Worm (Caenorhabditis elegans) whole organism, late embryonic: ENCODE measurements around the gene sas-1.
A peak's percentile ranks its signal among the peaks of the same experiment; 100 is the strongest.

ENCODE experiments used
- C08G9.2 ChIP-seq: sonication (generic microtip); optimal IDR thresholded peaks from 2 replicates; lab custom pipeline; 2016; ENCODE audit warnings: mild to moderate bottlenecking, missing genetic modification characterization, moderate library complexity, missing compliant biosample characterization
- C38D4.7 ChIP-seq: fragments of 200-800 bp; sonication (Bioruptor generic); optimal IDR thresholded peaks from 2 replicates; lab custom pipeline; 2018; ENCODE audit warnings: mild to moderate bottlenecking, missing genetic modification characterization, moderate library complexity, missing compliant biosample characterization
- K09A11.1 ChIP-seq: sonication (generic microtip); optimal IDR thresholded peaks from 2 replicates; lab custom pipeline; 2017; ENCODE audit warnings: antibody characterized with exemption, mild to moderate bottlenecking, missing genetic modification characterization, missing compliant biosample characterization; ENCODE audit not compliant: insufficient read depth
- T23F11.4 ChIP-seq: fragments of 200-800 bp; sonication (Bioruptor generic); optimal IDR thresholded peaks from 2 replicates; lab custom pipeline; 2018; ENCODE audit warnings: mild to moderate bottlenecking, missing genetic modification characterization, missing compliant biosample characterization
- ahr-1 ChIP-seq: sonication (generic microtip); optimal IDR thresholded peaks from 2 replicates; lab custom pipeline; 2016; ENCODE audit warnings: missing genetic modification characterization, missing compliant biosample characterization
- ceh-14 ChIP-seq: sonication (generic microtip); optimal IDR thresholded peaks from 2 replicates; lab custom pipeline; 2016; ENCODE audit warnings: missing genotype, missing genetic modification characterization, missing compliant biosample characterization
- ceh-18 ChIP-seq: sonication (generic microtip); optimal IDR thresholded peaks from 2 replicates; lab custom pipeline; 2016; ENCODE audit warnings: missing genetic modification characterization, missing compliant biosample characterization
- ceh-19 ChIP-seq: fragments of 200-800 bp; sonication (Bioruptor generic); optimal IDR thresholded peaks from 2 replicates; lab custom pipeline; 2018; ENCODE audit warnings: mild to moderate bottlenecking, missing genetic modification characterization, missing compliant biosample characterization
- ceh-24 ChIP-seq: sonication (generic microtip); optimal IDR thresholded peaks from 2 replicates; lab custom pipeline; 2016; ENCODE audit warnings: mild to moderate bottlenecking, missing genetic modification characterization, missing compliant biosample characterization
- ceh-30 ChIP-seq: fragments of 150-350 bp; optimal IDR thresholded peaks from 2 replicates; lab custom pipeline; 2014; ENCODE audit warnings: missing biosample characterization, missing genetic modification characterization
- ceh-31 ChIP-seq: sonication (generic microtip); optimal IDR thresholded peaks from 2 replicates; lab custom pipeline; 2016; ENCODE audit warnings: missing genetic modification characterization, missing compliant biosample characterization
- ceh-34 ChIP-seq: sonication (generic microtip); optimal IDR thresholded peaks from 2 replicates; lab custom pipeline; 2016; ENCODE audit warnings: mild to moderate bottlenecking, missing genetic modification characterization, missing compliant biosample characterization
- ceh-45 ChIP-seq: fragments of 200-800 bp; sonication (Bioruptor generic); IDR thresholded peaks from 2 replicates; pipeline ENCODE4 v1.3.6; 2022; ENCODE audit warnings: missing genetic modification reagents, missing genetic modification characterization, missing compliant biosample characterization
- ceh-48 ChIP-seq: sonication (generic microtip); optimal IDR thresholded peaks from 2 replicates; lab custom pipeline; 2016; ENCODE audit warnings: missing genetic modification characterization, inconsistent platforms, missing compliant biosample characterization
- che-1 ChIP-seq: sonication (generic microtip); optimal IDR thresholded peaks from 2 replicates; lab custom pipeline; 2016; ENCODE audit warnings: mild to moderate bottlenecking, missing genetic modification characterization, missing compliant biosample characterization
- elt-2 ChIP-seq: sonication (generic microtip); optimal IDR thresholded peaks from 2 replicates; lab custom pipeline; 2016; ENCODE audit warnings: missing genetic modification reagents, missing genetic modification characterization, missing compliant biosample characterization
- ets-4 ChIP-seq: sonication (generic microtip); optimal IDR thresholded peaks from 2 replicates; lab custom pipeline; 2016; ENCODE audit warnings: missing genetic modification characterization, missing compliant biosample characterization
- eyg-1 ChIP-seq: sonication (generic microtip); optimal IDR thresholded peaks from 2 replicates; lab custom pipeline; 2016; ENCODE audit warnings: missing genotype, missing genetic modification characterization, missing compliant biosample characterization
- fax-1 ChIP-seq: sonication (generic microtip); optimal IDR thresholded peaks from 2 replicates; lab custom pipeline; 2016; ENCODE audit warnings: missing genotype, missing genetic modification characterization, missing compliant biosample characterization
- fkh-10 ChIP-seq: fragments of 150-350 bp; optimal IDR thresholded peaks from 2 replicates; lab custom pipeline; 2014; ENCODE audit warnings: missing biosample characterization, missing genetic modification reagents, missing genetic modification characterization
- hlh-13 ChIP-seq: fragments of 200-800 bp; sonication (Bioruptor generic); optimal IDR thresholded peaks from 2 replicates; lab custom pipeline; 2018; ENCODE audit warnings: mild to moderate bottlenecking, missing genetic modification characterization, missing compliant biosample characterization
- hlh-15 ChIP-seq: sonication (generic microtip); optimal IDR thresholded peaks from 2 replicates; lab custom pipeline; 2016; ENCODE audit warnings: missing genetic modification characterization, missing compliant biosample characterization
- hlh-6 ChIP-seq: sonication (generic microtip); optimal IDR thresholded peaks from 2 replicates; lab custom pipeline; 2016; ENCODE audit warnings: missing genotype, missing genetic modification characterization, missing compliant biosample characterization
- hlh-8 ChIP-seq: sonication (generic microtip); optimal IDR thresholded peaks from 2 replicates; lab custom pipeline; 2016; ENCODE audit warnings: missing genotype, missing genetic modification characterization, missing compliant biosample characterization
- lin-11 ChIP-seq: fragments of 200-800 bp; sonication (Bioruptor generic); optimal IDR thresholded peaks from 2 replicates; lab custom pipeline; 2018; ENCODE audit warnings: mild to moderate bottlenecking, missing genetic modification characterization, missing compliant biosample characterization
- mec-3 ChIP-seq: sonication (generic microtip); optimal IDR thresholded peaks from 2 replicates; lab custom pipeline; 2016; ENCODE audit warnings: borderline replicate concordance, missing genetic modification characterization, missing compliant biosample characterization
- nfya-1 ChIP-seq: sonication (generic microtip); optimal IDR thresholded peaks from 2 replicates; lab custom pipeline; 2017; ENCODE audit warnings: missing genetic modification characterization, mild to moderate bottlenecking, missing compliant biosample characterization, antibody characterized with exemption, moderate library complexity
- npax-4 ChIP-seq: sonication (generic microtip); optimal IDR thresholded peaks from 2 replicates; lab custom pipeline; 2016; ENCODE audit warnings: missing genetic modification characterization, missing compliant biosample characterization
- pag-3 ChIP-seq: sonication (generic microtip); optimal IDR thresholded peaks from 2 replicates; lab custom pipeline; 2016; ENCODE audit warnings: missing compliant biosample characterization, missing genetic modification characterization, borderline replicate concordance
- pqm-1 ChIP-seq: sonication (generic microtip); optimal IDR thresholded peaks from 2 replicates; lab custom pipeline; 2016; ENCODE audit warnings: missing genetic modification characterization, missing compliant biosample characterization
- ref-2 ChIP-seq: sonication (generic microtip); optimal IDR thresholded peaks from 2 replicates; lab custom pipeline; 2016; ENCODE audit warnings: missing genetic modification characterization, missing compliant biosample characterization
- sdc-2 ChIP-seq: sonication (generic microtip); optimal IDR thresholded peaks from 2 replicates; lab custom pipeline; 2016; ENCODE audit warnings: missing genotype, missing genetic modification characterization, missing compliant biosample characterization
- sox-2 ChIP-seq: fragments of 200-800 bp; sonication (Bioruptor generic); IDR thresholded peaks from 2 replicates; pipeline ENCODE4 v1.3.6; 2022; ENCODE audit warnings: missing genetic modification reagents, missing genetic modification characterization, missing compliant biosample characterization
- syd-9 ChIP-seq: sonication (generic microtip); optimal IDR thresholded peaks from 2 replicates; lab custom pipeline; 2016; ENCODE audit warnings: mild to moderate bottlenecking, missing genetic modification characterization, moderate library complexity, missing compliant biosample characterization
- tbx-7 ChIP-seq: sonication (generic microtip); optimal IDR thresholded peaks from 2 replicates; lab custom pipeline; 2016; ENCODE audit warnings: missing genotype, missing genetic modification characterization, missing compliant biosample characterization
- ttx-3 ChIP-seq: sonication (generic microtip); optimal IDR thresholded peaks from 2 replicates; lab custom pipeline; 2016; ENCODE audit warnings: missing genetic modification reagents, missing genetic modification characterization, missing compliant biosample characterization
- unc-42 ChIP-seq: sonication (generic microtip); optimal IDR thresholded peaks from 2 replicates; lab custom pipeline; 2016; ENCODE audit warnings: missing genotype, missing genetic modification characterization, missing compliant biosample characterization
- zip-5 ChIP-seq: sonication (generic microtip); optimal IDR thresholded peaks from 2 replicates; lab custom pipeline; 2016; ENCODE audit warnings: missing genetic modification characterization, missing compliant biosample characterization

sas-1 gene

ce11 chrIII:12703237-12703636 lies 3.9 kb downstream of the sas-1 start:
- TF ChIP-seq nfya-1 (tag; lab: Kevin White, UChicago) (peak; percentile 91), ceh-48 (tag; lab: Kevin White, UChicago) (no peak)

- TF ChIP-seq C38D4.7, result no peak
- peak; percentile 31 for TF ChIP-seq ref-2 (tag; lab: Kevin White, UChicago)
- no peak for TF ChIP-seq hlh-15
- TF ChIP-seq ceh-31, result peak; percentile 33
- TF ChIP-seq T23F11.4 (GFP tag; lab: Kevin White, UChicago), result no peak
- peak; percentile 72 for TF ChIP-seq unc-42 (tag; lab: Kevin White, UChicago)
- TF ChIP-seq hlh-13 (GFP tag; lab: Kevin White, UChicago), result no peak
- TF ChIP-seq C08G9.2 (tag; lab: Kevin White, UChicago), result no peak
- TF ChIP-seq ceh-19 (GFP tag; lab: Kevin White, UChicago), result no peak
- no peak for TF ChIP-seq che-1
- peak; percentile 17 for TF ChIP-seq ceh-48 (tag; lab: Kevin White, UChicago)
- no peak for TF ChIP-seq ets-4 (tag; lab: Kevin White, UChicago)
- no peak for TF ChIP-seq fax-1 (tag; lab: Kevin White, UChicago)
- no peak for TF ChIP-seq ceh-30 (tag; lab: Kevin White, UChicago)
- TF ChIP-seq nfya-1 (tag; lab: Kevin White, UChicago), result peak; percentile 32
- no peak for TF ChIP-seq lin-11 (tag; lab: Kevin White, UChicago)
- no peak for TF ChIP-seq ceh-24 (tag; lab: Kevin White, UChicago)
- TF ChIP-seq K09A11.1 (tag; lab: Kevin White, UChicago), result no peak
Measured at ce11 chrIII:12711217-12711616, 11.9 kb downstream of the sas-1 start, which contains the start of gene hut-1. Gene hut-1 (plus strand): TSS chrIII:12711560.

- no peak for TF ChIP-seq sdc-2 (tag; lab: Kevin White, UChicago)
- no peak for TF ChIP-seq sox-2
- TF ChIP-seq ceh-14, result no peak
- no peak for TF ChIP-seq ceh-18 (tag; lab: Kevin White, UChicago)
- TF ChIP-seq hlh-6 (tag; lab: Kevin White, UChicago), result no peak
- no peak for TF ChIP-seq pag-3
- no peak for TF ChIP-seq mec-3 (tag; lab: Kevin White, UChicago)
- TF ChIP-seq ttx-3 (tag; lab: Kevin White, UChicago), result no peak
- TF ChIP-seq lin-11 (tag; lab: Kevin White, UChicago), result no peak
- no peak for TF ChIP-seq K09A11.1 (tag; lab: Kevin White, UChicago)
- TF ChIP-seq, all 69 proteins: peak for 0
Measured at ce11 chrIII:12711682-12712081, 12.4 kb downstream of the sas-1 start.

ce11 chrIII:12713862-12714261 lies 14.6 kb downstream of the sas-1 start:
- TF ChIP-seq hlh-6 (tag; lab: Kevin White, UChicago) (no peak), nfya-1 (tag; lab: Kevin White, UChicago) (peak; percentile 69), elt-2 (tag; lab: Kevin White, UChicago) (peak; percentile 35), ceh-34 (tag; lab: Kevin White, UChicago) (no peak)

ce11 chrIII:12714266-12714665 lies 15.0 kb downstream of the sas-1 start, which contains the start of gene ssl-1:
Gene ssl-1 (plus strand): TSS chrIII:12714566.
- TF ChIP-seq ceh-30 (tag; lab: Kevin White, UChicago) (no peak), ttx-3 (tag; lab: Kevin White, UChicago) (no peak), zip-5 (tag; lab: Kevin White, UChicago) (no peak), tbx-7 (tag; lab: Kevin White, UChicago) (no peak), syd-9 (tag; lab: Kevin White, UChicago) (no peak)

ce11 chrIII:12728149-12728548 lies 28.9 kb downstream of the sas-1 start:
- TF ChIP-seq pqm-1 (tag; lab: Kevin White, UChicago) (no peak), K09A11.1 (tag; lab: Kevin White, UChicago) (no peak), eyg-1 (tag; lab: Kevin White, UChicago) (no peak), ceh-45 (GFP tag; lab: Robert Waterston, UW) (no peak), C08G9.2 (tag; lab: Kevin White, UChicago) (no peak), hlh-13 (GFP tag; lab: Kevin White, UChicago) (no peak), elt-2 (tag; lab: Kevin White, UChicago) (no peak), hlh-8 (tag; lab: Kevin White, UChicago) (no peak), ceh-34 (tag; lab: Kevin White, UChicago) (no peak), zip-5 (tag; lab: Kevin White, UChicago) (no peak), npax-4 (tag; lab: Kevin White, UChicago) (no peak), ahr-1 (tag; lab: Kevin White, UChicago) (no peak), hlh-6 (tag; lab: Kevin White, UChicago) (no peak), fkh-10 (GFP tag; lab: Kevin White, UChicago) (no peak)
